Fruit fly (Drosophila melanogaster): ENCODE results near the gene mus201.

The mus201 gene

dm6 chr2L:8463144-8464106, 25.5 kb downstream of the mus201 start, which contains the start of gene Agpat2:
TSS of gene Agpat2 (minus strand) at chr2L:8463994.
- TF ChIP-seq CG8478 (optimal IDR thresholded peaks at IDR 0.05) (no peak), psq (optimal IDR thresholded peaks at IDR 0.05) (no peak), EcR (GFP tag; optimal IDR thresholded peaks at IDR 0.05) (no peak), usp (GFP tag; optimal IDR thresholded peaks at IDR 0.05) (no peak), Dll (optimal IDR thresholded peaks at IDR 0.05) (no peak), pan (optimal IDR thresholded peaks at IDR 0.05) (no peak)

DNA sequence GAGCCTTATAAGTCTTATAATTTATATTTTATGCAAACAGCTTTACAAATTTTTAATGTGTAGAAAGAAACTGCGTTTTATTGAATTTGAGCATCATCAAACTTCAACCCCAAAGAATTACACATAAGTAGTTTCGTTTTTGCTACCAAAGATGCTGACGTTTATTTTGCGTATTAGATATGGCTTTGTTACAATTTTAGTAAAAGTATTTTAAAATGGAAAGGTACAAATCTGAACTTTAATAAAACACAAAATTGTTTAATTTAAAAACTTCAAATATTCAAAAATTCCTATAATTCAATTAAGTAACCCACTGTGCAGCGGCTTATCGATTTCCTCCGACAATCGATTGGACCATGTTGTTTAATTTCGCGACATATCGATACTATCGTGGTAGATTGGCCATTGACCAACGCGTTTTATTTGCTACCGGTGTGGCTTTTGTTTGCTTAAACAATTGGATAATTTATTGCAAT, 26.2 kb downstream of the mus201 start, which contains the start of gene prg:
prg (plus strand) TSS at position 382 of the 476 bp plus-strand sequence.
- no peak for TF ChIP-seq Dll (optimal IDR thresholded peaks at IDR 0.05)
- no peak for TF ChIP-seq EcR (GFP tag; optimal IDR thresholded peaks at IDR 0.05)
- no peak for TF ChIP-seq pan (optimal IDR thresholded peaks at IDR 0.05)
- TF ChIP-seq CG8478 (optimal IDR thresholded peaks at IDR 0.05): no peak
- no peak for TF ChIP-seq psq (optimal IDR thresholded peaks at IDR 0.05)
- no peak for TF ChIP-seq usp (GFP tag; optimal IDR thresholded peaks at IDR 0.05)

- TF ChIP-seq Dll (optimal IDR thresholded peaks at IDR 0.05) (no peak), EcR (GFP tag; optimal IDR thresholded peaks at IDR 0.05) (no peak), CG8478 (optimal IDR thresholded peaks at IDR 0.05) (no peak), pan (optimal IDR thresholded peaks at IDR 0.05) (no peak), psq (optimal IDR thresholded peaks at IDR 0.05) (no peak), usp (GFP tag; optimal IDR thresholded peaks at IDR 0.05) (no peak)
Measured at dm6 chr2L:8466643-8467042, 28.7 kb downstream of the mus201 start, which contains the start of gene dachs. TSS of gene dachs (plus strand) at chr2L:8466817.

- TF ChIP-seq psq (optimal IDR thresholded peaks at IDR 0.05): no peak
- no peak for TF ChIP-seq Dll (optimal IDR thresholded peaks at IDR 0.05)
- TF ChIP-seq EcR (GFP tag; optimal IDR thresholded peaks at IDR 0.05): no peak
- no peak for TF ChIP-seq CG8478 (optimal IDR thresholded peaks at IDR 0.05)
- no peak for TF ChIP-seq pan (optimal IDR thresholded peaks at IDR 0.05)
- TF ChIP-seq usp (GFP tag; optimal IDR thresholded peaks at IDR 0.05): no peak
Measured at dm6 chr2L:8468929-8469681, 31.1 kb downstream of the mus201 start.

- TF ChIP-seq EcR (GFP tag; optimal IDR thresholded peaks at IDR 0.05) (no peak), usp (GFP tag; optimal IDR thresholded peaks at IDR 0.05) (no peak)
Measured at dm6 chr2L:8471667-8472066, 33.7 kb downstream of the mus201 start.

- TF ChIP-seq usp (GFP tag; optimal IDR thresholded peaks at IDR 0.05): no peak
- TF ChIP-seq pan (optimal IDR thresholded peaks at IDR 0.05): no peak
Measured at dm6 chr2L:8473448-8473847, 35.5 kb downstream of the mus201 start.

DNA sequence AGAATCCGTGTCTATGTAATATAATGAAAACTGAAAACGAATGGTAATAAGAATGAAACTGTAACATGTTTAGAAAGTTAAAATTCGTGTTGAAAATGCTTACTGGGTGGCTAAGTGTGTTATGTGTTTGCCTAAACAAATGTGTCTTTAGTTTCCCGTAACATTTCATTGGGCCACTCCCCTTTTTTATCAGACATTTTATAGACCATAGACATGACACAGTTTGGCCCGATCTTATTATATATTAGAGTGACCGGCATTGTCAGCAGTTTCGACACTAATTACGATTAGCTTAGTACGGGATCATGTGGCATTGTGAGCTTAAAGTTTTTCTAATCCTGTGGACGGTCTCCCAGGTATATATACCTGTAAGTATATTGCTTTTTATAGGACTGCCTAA, 39.1 kb downstream of the mus201 start, which contains the start of gene CheA29a:
CheA29a (plus strand) TSS at position 301 of the 400 bp plus-strand sequence.
- TF ChIP-seq EcR (GFP tag; optimal IDR thresholded peaks at IDR 0.05) (no peak), Dll (optimal IDR thresholded peaks at IDR 0.05) (no peak), psq (optimal IDR thresholded peaks at IDR 0.05) (no peak), usp (GFP tag; optimal IDR thresholded peaks at IDR 0.05) (no peak), pan (optimal IDR thresholded peaks at IDR 0.05) (no peak), CG8478 (optimal IDR thresholded peaks at IDR 0.05) (no peak)

DNA sequence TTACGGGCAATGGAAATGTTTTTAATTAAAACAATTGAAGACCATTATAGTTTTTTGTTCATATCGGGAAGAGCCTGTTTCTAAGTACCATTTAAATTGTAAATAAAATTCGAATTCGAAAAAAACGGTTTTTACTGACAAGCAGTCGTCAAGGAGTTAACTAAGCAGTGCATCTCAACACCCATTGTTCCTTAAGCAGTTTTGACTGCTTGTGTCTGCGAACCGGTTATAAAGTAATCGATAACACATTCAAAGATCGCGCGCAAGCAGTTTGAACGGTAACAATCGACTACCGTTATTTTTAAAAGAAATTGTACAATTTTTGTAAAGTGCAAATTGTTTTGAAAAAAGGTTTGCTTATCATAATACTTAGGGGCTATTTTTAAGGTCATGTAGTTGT, 40.0 kb downstream of the mus201 start:
- no peak for TF ChIP-seq usp (GFP tag; optimal IDR thresholded peaks at IDR 0.05)
- no peak for TF ChIP-seq psq (optimal IDR thresholded peaks at IDR 0.05)
- TF ChIP-seq CG8478 (optimal IDR thresholded peaks at IDR 0.05): no peak
- TF ChIP-seq Dll (optimal IDR thresholded peaks at IDR 0.05): no peak
- no peak for TF ChIP-seq pan (optimal IDR thresholded peaks at IDR 0.05)
- no peak for TF ChIP-seq EcR (GFP tag; optimal IDR thresholded peaks at IDR 0.05)

- TF ChIP-seq pan (optimal IDR thresholded peaks at IDR 0.05): no peak
- TF ChIP-seq Dll (optimal IDR thresholded peaks at IDR 0.05): peak; percentile 50
- TF ChIP-seq psq (optimal IDR thresholded peaks at IDR 0.05): no peak
- TF ChIP-seq EcR (GFP tag; optimal IDR thresholded peaks at IDR 0.05): no peak
Measured at dm6 chr2L:8478379-8478778, 40.4 kb downstream of the mus201 start.

DNA sequence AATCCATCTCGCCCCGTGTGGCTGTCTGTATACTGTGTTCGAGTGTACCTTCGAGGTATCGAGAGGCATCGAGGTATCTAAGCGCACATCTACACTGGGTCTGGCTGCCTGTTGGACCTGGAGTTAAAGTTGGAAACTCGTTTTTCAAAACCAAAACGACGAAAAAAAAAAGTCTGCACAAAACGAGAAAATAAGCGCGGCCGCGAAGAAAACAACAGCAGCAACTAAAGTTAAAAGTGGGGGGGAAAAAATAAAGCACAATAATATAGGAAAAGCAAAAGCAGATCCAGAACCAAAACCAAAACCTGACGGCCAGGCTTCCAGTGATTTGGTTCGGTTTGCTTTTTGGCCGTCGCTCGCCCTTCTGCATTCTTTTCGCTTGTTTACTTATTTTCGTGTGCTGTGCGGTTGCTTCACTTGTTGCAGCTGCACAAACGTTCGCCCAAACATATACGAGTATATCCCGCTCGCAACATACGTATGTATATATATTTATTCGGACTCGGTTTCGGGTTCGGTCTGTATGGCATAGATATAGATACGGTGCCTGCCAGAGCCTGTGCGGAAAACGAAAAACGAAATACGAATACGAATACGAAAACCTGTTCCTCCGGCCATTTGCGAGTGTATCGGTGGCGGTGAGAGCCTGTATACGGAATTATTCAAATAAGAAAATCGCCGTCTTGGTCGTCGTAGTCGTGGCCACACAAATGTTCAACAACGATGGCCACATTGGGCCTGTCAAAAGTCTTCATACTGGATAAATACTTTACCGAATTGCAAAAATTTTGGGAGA, 41.1 kb downstream of the mus201 start:
- TF ChIP-seq psq (optimal IDR thresholded peaks at IDR 0.05) (no peak), usp (GFP tag; optimal IDR thresholded peaks at IDR 0.05) (no peak), EcR (GFP tag; optimal IDR thresholded peaks at IDR 0.05) (no peak), Dll (optimal IDR thresholded peaks at IDR 0.05) (no peak), pan (optimal IDR thresholded peaks at IDR 0.05) (no peak), CG8478 (optimal IDR thresholded peaks at IDR 0.05) (no peak)

dm6 chr2L:8480825-8481224, 42.9 kb downstream of the mus201 start:
- no peak for TF ChIP-seq pan (optimal IDR thresholded peaks at IDR 0.05)
